Fruit fly (Drosophila melanogaster): ENCODE data around the gene CCT2.
A peak's percentile ranks its signal among the peaks of the same experiment; 100 is the strongest.

Gene CCT2

DNA sequence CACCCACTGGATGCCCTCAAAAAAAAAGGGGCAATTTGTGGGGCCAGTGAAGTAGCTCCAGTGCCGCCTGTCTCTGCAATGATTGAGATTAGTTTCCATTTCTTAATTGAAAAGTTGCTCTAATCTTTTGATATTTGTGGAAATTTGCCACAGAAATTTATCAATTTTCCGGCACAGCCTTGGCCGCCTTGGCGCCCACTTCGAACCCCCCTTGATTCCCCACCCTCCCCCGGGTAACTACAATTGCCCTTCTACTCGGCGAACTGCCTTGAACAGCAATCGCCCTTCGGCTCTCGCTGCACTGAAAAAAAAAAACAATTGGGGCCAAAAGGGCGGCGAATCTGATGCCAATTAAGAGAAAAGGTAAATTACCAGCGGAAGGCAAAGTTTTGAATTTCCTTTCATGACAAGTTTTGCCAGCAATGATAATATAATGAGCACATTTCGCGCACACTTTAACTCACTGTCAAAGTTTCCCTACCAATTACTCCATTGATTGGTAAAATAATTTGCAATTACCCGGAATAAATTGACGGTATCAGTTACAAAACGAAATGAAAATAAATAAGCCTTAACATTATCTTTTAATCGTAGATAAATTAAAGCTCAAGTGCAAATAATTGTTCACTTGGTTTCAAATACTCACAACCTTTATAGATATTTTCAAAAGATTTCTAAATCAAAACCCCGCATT lies 30.5 kb downstream of the CCT2 start:
- TF ChIP-seq bigmax (GFP tag; optimal IDR thresholded peaks at IDR 0.05) (no peak), Opbp (GFP tag; IDR thresholded peaks at IDR 0.05; ENCODE audit: partially characterized antibody) (no peak), CG4282 (GFP tag; optimal IDR thresholded peaks at IDR 0.05) (no peak), sisA (GFP tag; IDR thresholded peaks at IDR 0.05) (peak; percentile 32; the same call in 1 of the 2 replicates), lbe (GFP tag; optimal IDR thresholded peaks at IDR 0.05) (no peak), CG33213 (GFP tag; optimal IDR thresholded peaks at IDR 0.05) (no peak), NfI (GFP tag; optimal IDR thresholded peaks at IDR 0.05) (no peak), dati (GFP tag; IDR thresholded peaks at IDR 0.05) (no peak), nau (GFP tag; optimal IDR thresholded peaks at IDR 0.05) (no peak), gsb (GFP tag; IDR thresholded peaks at IDR 0.05) (no peak), ATbp (GFP tag; optimal IDR thresholded peaks at IDR 0.05) (no peak), lab (GFP tag; optimal IDR thresholded peaks at IDR 0.05) (peak; percentile 43), CG12299 (tag; optimal IDR thresholded peaks at IDR 0.05) (no peak), CG18011 (GFP tag; optimal IDR thresholded peaks at IDR 0.05) (no peak), sob (GFP tag; IDR thresholded peaks at IDR 0.05) (no peak), crc (GFP tag; optimal IDR thresholded peaks at IDR 0.05) (no peak), Hr51 (GFP tag; optimal IDR thresholded peaks at IDR 0.05) (peak in 1 of 2 experiments; percentile 35), cg (GFP tag; optimal IDR thresholded peaks at IDR 0.05) (no peak), CG4424 (GFP tag; optimal IDR thresholded peaks at IDR 0.05) (peak; percentile 44), CG1024 (GFP tag; IDR thresholded peaks at IDR 0.05) (no peak), CG17361 (GFP tag; IDR thresholded peaks at IDR 0.05) (peak; percentile 49; the same call in 2 of the 3 replicates), CG3163 (GFP tag; optimal IDR thresholded peaks at IDR 0.05) (no peak), Eip74EF (GFP tag; optimal IDR thresholded peaks at IDR 0.05) (no peak), CG6689 (GFP tag; IDR thresholded peaks at IDR 0.05) (no peak), CkIIα-i1 (GFP tag; IDR thresholded peaks at IDR 0.05) (no peak), CG12104 (GFP tag; optimal IDR thresholded peaks at IDR 0.05) (no peak), jigr1 (GFP tag; IDR thresholded peaks at IDR 0.05) (no peak), Rx (GFP tag; IDR thresholded peaks at IDR 0.05) (no peak), Dbx (GFP tag; IDR thresholded peaks at IDR 0.05) (no peak), D19A (tag; optimal IDR thresholded peaks at IDR 0.05) (no peak), CG3838 (GFP tag; optimal IDR thresholded peaks at IDR 0.05) (no peak), CG14965 (GFP tag; optimal IDR thresholded peaks at IDR 0.05; ENCODE audit: borderline replicate concordance) (no peak), ham (GFP tag; IDR thresholded peaks at IDR 0.05) (no peak), tna (GFP tag; IDR thresholded peaks at IDR 0.05; ENCODE audit: partially characterized antibody) (no peak), Asciz (GFP tag; optimal IDR thresholded peaks at IDR 0.05) (peak; percentile 19), Spps (tag; optimal IDR thresholded peaks at IDR 0.05) (no peak), Hr78 (GFP tag; optimal IDR thresholded peaks at IDR 0.05) (no peak), cad (GFP tag; optimal IDR thresholded peaks at IDR 0.05) (no peak), CG12236 (GFP tag; optimal IDR thresholded peaks at IDR 0.05) (no peak), CG10462 (GFP tag; optimal IDR thresholded peaks at IDR 0.05) (no peak), oc (tag; optimal IDR thresholded peaks at IDR 0.05) (no peak), bowl (GFP tag; IDR thresholded peaks at IDR 0.05) (no peak), zen (tag; optimal IDR thresholded peaks at IDR 0.05) (no peak), CTCF (GFP tag; optimal IDR thresholded peaks at IDR 0.05) (no peak), CG34224 (GFP tag; IDR thresholded peaks at IDR 0.05; ENCODE audit: partially characterized antibody) (no peak), sc (optimal IDR thresholded peaks at IDR 0.05) (no peak), sc (GFP tag; optimal IDR thresholded peaks at IDR 0.05) (no peak), danr (GFP tag; IDR thresholded peaks at IDR 0.05) (no peak), CG2202 (tag; optimal IDR thresholded peaks at IDR 0.05) (no peak), zf30C (GFP tag; optimal IDR thresholded peaks at IDR 0.05) (peak; percentile 11), odd (GFP tag; optimal IDR thresholded peaks at IDR 0.05) (no peak)
